Worm (Caenorhabditis elegans): ENCODE results near the gene fbxa-15.

- TF ChIP-seq ZK546.5 (tag; optimal IDR thresholded peaks at IDR 0.05) (no peak), nhr-28 (tag; optimal IDR thresholded peaks at IDR 0.05) (no peak), nhr-12 (tag; optimal IDR thresholded peaks at IDR 0.05) (no peak), pha-4 (tag; optimal IDR thresholded peaks at IDR 0.05) (no peak), fkh-2 (tag; optimal IDR thresholded peaks at IDR 0.05) (no peak), ama-1 (optimal IDR thresholded peaks at IDR 0.05) (no peak), fkh-10 (GFP tag; optimal IDR thresholded peaks at IDR 0.05) (no peak), nhr-77 (tag; optimal IDR thresholded peaks at IDR 0.05) (no peak), snpc-4 (tag; optimal IDR thresholded peaks at IDR 0.05) (no peak), fos-1 (tag; optimal IDR thresholded peaks at IDR 0.05) (no peak), nfya-1 (tag; optimal IDR thresholded peaks at IDR 0.05; ENCODE audit: insufficient read depth) (no peak), egl-27 (tag; optimal IDR thresholded peaks at IDR 0.05) (no peak), R02D3.7 (tag; optimal IDR thresholded peaks at IDR 0.05) (no peak), zag-1 (tag; optimal IDR thresholded peaks at IDR 0.05) (no peak)
Observed at ce11 chrIII:1315038-1315437, 6.4 kb downstream of the fbxa-15 start, which contains the start of the genes fbxa-80 and fbxa-19.
